Worm (Caenorhabditis elegans): ENCODE data around the gene F58H1.8.

- TF ChIP-seq snpc-3.4 (tag; optimal IDR thresholded peaks at IDR 0.05) (no peak), F37B4.10 (GFP tag; IDR thresholded peaks at IDR 0.05) (no peak), ama-1 (optimal IDR thresholded peaks at IDR 0.05) (no peak), ama-1 (GFP tag; optimal IDR thresholded peaks at IDR 0.05) (no peak), snpc-4 (GFP tag; optimal IDR thresholded peaks at IDR 0.05) (no peak), snpc-4 (tag; optimal IDR thresholded peaks at IDR 0.05) (no peak)
Observed at ce11 chrV:11893975-11894374, 41.0 kb upstream of the F58H1.8 start, which contains the start of gene K12G11.6.
